Fruit fly (Drosophila melanogaster) whole organism, prepupa: Measurements from ENCODE around the gene CG42749.

Source experiments
- CG10631 ChIP-seq: fragments of 200-800 bp; sonication (Bioruptor generic); optimal IDR thresholded peaks from 2 replicates; lab custom pipeline; 2016; ENCODE audit warnings: missing biosample characterization, missing genetic modification characterization
- CG11762 ChIP-seq: fragments of 200-800 bp; sonication (Bioruptor generic); optimal IDR thresholded peaks from 3 replicates; lab custom pipeline; 2016; ENCODE audit warnings: missing biosample characterization, missing genetic modification characterization; ENCODE audit not compliant: insufficient read depth
- CG11902 ChIP-seq: fragments of 200-800 bp; sonication (Bioruptor generic); optimal IDR thresholded peaks from 3 replicates; lab custom pipeline; 2016; ENCODE audit warnings: missing biosample characterization, missing genetic modification characterization
- CG15336 ChIP-seq: fragments of 200-800 bp; sonication (Bioruptor generic); IDR thresholded peaks from 2 replicates; pipeline ENCODE4 v1.3.6; 2022; ENCODE audit warnings: missing biosample characterization, missing genetic modification characterization
- CG1621 ChIP-seq: fragments of 200-800 bp; sonication (Bioruptor generic); optimal IDR thresholded peaks from 3 replicates; lab custom pipeline; 2018; ENCODE audit warnings: missing biosample characterization, mild to moderate bottlenecking, missing genetic modification characterization
- CG3032 ChIP-seq: fragments of 200-800 bp; optimal IDR thresholded peaks from 2 replicates; lab custom pipeline; 2019; ENCODE audit warnings: missing biosample characterization, mild to moderate bottlenecking, missing genetic modification characterization, moderate library complexity
- CG32006 ChIP-seq: fragments of 200-800 bp; sonication (Bioruptor generic); optimal IDR thresholded peaks from 3 replicates; lab custom pipeline; 2017; ENCODE audit warnings: missing biosample characterization, mild to moderate bottlenecking, missing genetic modification characterization
- CG3919 ChIP-seq: fragments of 200-800 bp; sonication (Bioruptor generic); optimal IDR thresholded peaks from 3 replicates; lab custom pipeline; 2016; ENCODE audit warnings: missing biosample characterization, missing genetic modification characterization
- CG6163 ChIP-seq: fragments of 200-800 bp; sonication (Bioruptor generic); IDR thresholded peaks from 3 replicates; pipeline ENCODE4 v1.3.6; 2022; ENCODE audit warnings: missing biosample characterization, missing genetic modification characterization
- CG6276 ChIP-seq: fragments of 200-800 bp; sonication (Bioruptor generic); optimal IDR thresholded peaks from 2 replicates; lab custom pipeline; 2017; ENCODE audit warnings: missing biosample characterization, mild to moderate bottlenecking, missing genetic modification characterization
- CG6792 ChIP-seq: fragments of 200-800 bp; sonication (Bioruptor generic); optimal IDR thresholded peaks from 3 replicates; lab custom pipeline; 2016; ENCODE audit warnings: missing biosample characterization, missing genetic modification characterization
- CG6808 ChIP-seq: fragments of 200-800 bp; sonication (Bioruptor generic); optimal IDR thresholded peaks from 3 replicates; lab custom pipeline; 2017; ENCODE audit warnings: missing biosample characterization, missing genetic modification characterization, mild to moderate bottlenecking, moderate library complexity, missing genetic modification reagents
- CG9139 ChIP-seq: fragments of 200-800 bp; sonication (Bioruptor generic); optimal IDR thresholded peaks from 3 replicates; lab custom pipeline; 2017; ENCODE audit warnings: missing biosample characterization, mild to moderate bottlenecking, missing genetic modification characterization
- Eip78C ChIP-seq: fragments of 200-800 bp; sonication (Bioruptor generic); peaks from one replicate; lab custom pipeline; 2016; ENCODE audit warnings: missing biosample characterization, missing genetic modification characterization
- Eip93F ChIP-seq: fragments of 200-800 bp; sonication (Bioruptor generic); optimal IDR thresholded peaks from 2 replicates; lab custom pipeline; 2016; ENCODE audit warnings: missing biosample characterization, mild to moderate bottlenecking, missing genetic modification characterization
- Ets21C ChIP-seq: fragments of 200-800 bp; sonication (Bioruptor generic); optimal IDR thresholded peaks from 3 replicates; lab custom pipeline; 2016; ENCODE audit warnings: missing biosample characterization, missing genetic modification characterization
- Ets96B ChIP-seq: fragments of 200-800 bp; optimal IDR thresholded peaks from 2 replicates; lab custom pipeline; 2019; ENCODE audit warnings: missing biosample characterization, mild to moderate bottlenecking, missing genetic modification characterization, moderate library complexity
- Hr38 ChIP-seq: sonication (Bioruptor generic); optimal IDR thresholded peaks from 2 replicates; lab custom pipeline; 2016; ENCODE audit warnings: missing biosample characterization, missing genetic modification characterization
- Hr39 ChIP-seq: fragments of 200-800 bp; sonication (Bioruptor generic); optimal IDR thresholded peaks from 2 replicates; lab custom pipeline; 2016; ENCODE audit warnings: missing biosample characterization, missing genetic modification characterization
- Lpt ChIP-seq: fragments of 200-800 bp; sonication (Bioruptor generic); optimal IDR thresholded peaks from 3 replicates; lab custom pipeline; 2016; ENCODE audit warnings: missing biosample characterization, missing genetic modification characterization
- Met ChIP-seq: fragments of 200-800 bp; sonication (Bioruptor generic); optimal IDR thresholded peaks from 3 replicates; lab custom pipeline; 2016; ENCODE audit warnings: missing biosample characterization, missing genetic modification characterization
- Smox ChIP-seq: fragments of 200-800 bp; sonication (Bioruptor generic); optimal IDR thresholded peaks from 3 replicates; lab custom pipeline; 2016; ENCODE audit warnings: missing biosample characterization, missing genetic modification characterization
- Sox102F ChIP-seq: fragments of 200-800 bp; sonication (Bioruptor generic); optimal IDR thresholded peaks from 2 replicates; lab custom pipeline; 2016; ENCODE audit warnings: missing biosample characterization, mild to moderate bottlenecking, missing genetic modification characterization
- Sox14 ChIP-seq: fragments of 200-800 bp; sonication (Bioruptor generic); optimal IDR thresholded peaks from 3 replicates; lab custom pipeline; 2016; ENCODE audit warnings: missing biosample characterization, missing genetic modification characterization
- achi ChIP-seq: fragments of 200-800 bp; sonication (Bioruptor generic); optimal IDR thresholded peaks from 3 replicates; lab custom pipeline; 2016; ENCODE audit warnings: missing biosample characterization, missing genetic modification characterization
- cyc ChIP-seq: fragments of 200-800 bp; sonication (Bioruptor generic); optimal IDR thresholded peaks from 3 replicates; lab custom pipeline; 2016; ENCODE audit warnings: missing biosample characterization, missing genetic modification characterization
- dac ChIP-seq: fragments of 200-800 bp; sonication (Bioruptor generic); optimal IDR thresholded peaks from 2 replicates; lab custom pipeline; 2017; ENCODE audit warnings: missing biosample characterization, mild to moderate bottlenecking, missing genetic modification characterization
- eg ChIP-seq: fragments of 200-800 bp; sonication (Bioruptor generic); IDR thresholded peaks from 3 replicates; pipeline ENCODE4 v1.3.6; 2022; ENCODE audit warnings: missing biosample characterization, missing genetic modification characterization
- esn ChIP-seq: fragments of 200-800 bp; sonication (Bioruptor generic); optimal IDR thresholded peaks from 2 replicates; lab custom pipeline; 2016; ENCODE audit warnings: missing biosample characterization, mild to moderate bottlenecking, missing genetic modification characterization, moderate library complexity
- fd59A ChIP-seq: fragments of 200-800 bp; sonication (Bioruptor generic); optimal IDR thresholded peaks from 2 replicates; lab custom pipeline; 2017; ENCODE audit warnings: missing biosample characterization, mild to moderate bottlenecking, missing genetic modification characterization, missing genetic modification reagents
- lz ChIP-seq: fragments of 200-800 bp; sonication (Bioruptor generic); optimal IDR thresholded peaks from 3 replicates; lab custom pipeline; 2016; ENCODE audit warnings: missing biosample characterization, missing genetic modification characterization
- net ChIP-seq: fragments of 200-800 bp; sonication (Bioruptor generic); optimal IDR thresholded peaks from 3 replicates; lab custom pipeline; 2016; ENCODE audit warnings: missing biosample characterization, missing genetic modification characterization
- pdm3 ChIP-seq: fragments of 200-800 bp; sonication (Bioruptor generic); optimal IDR thresholded peaks from 3 replicates; lab custom pipeline; 2016; ENCODE audit warnings: missing biosample characterization, missing genetic modification characterization
- salr ChIP-seq, 2 experiments: fragments of 200-800 bp; sonication (Bioruptor generic); optimal IDR thresholded peaks; 3 replicates each; lab custom pipeline; 2016 to 2018; ENCODE audit warnings: missing biosample characterization in 2 of 2, missing genetic modification characterization in 2 of 2, mild to moderate bottlenecking in 1 of 2
- spab ChIP-seq: fragments of 200-800 bp; sonication (Bioruptor generic); optimal IDR thresholded peaks from 2 replicates; lab custom pipeline; 2017; ENCODE audit warnings: missing biosample characterization, mild to moderate bottlenecking, missing genetic modification characterization, missing genetic modification reagents
- svp ChIP-seq: fragments of 200-800 bp; sonication (Bioruptor generic); peaks from one replicate; lab custom pipeline; 2016; ENCODE audit warnings: missing biosample characterization, missing genetic modification characterization
- topi ChIP-seq: fragments of 200-800 bp; sonication (Bioruptor generic); optimal IDR thresholded peaks from 3 replicates; lab custom pipeline; 2016; ENCODE audit warnings: missing biosample characterization, missing genetic modification characterization
- vri ChIP-seq: fragments of 200-800 bp; sonication (Bioruptor generic); optimal IDR thresholded peaks from 3 replicates; lab custom pipeline; 2016; ENCODE audit warnings: missing biosample characterization, mild to moderate bottlenecking, missing genetic modification characterization

Gene CG42749

dm6 chrX:5295766-5296165 is at the start of gene CG42749:
TSS of gene CG42749 (plus strand) at chrX:5296066.
- TF ChIP-seq net (GFP tag; lab: Kevin White, UChicago) (no peak), Sox14 (GFP tag; lab: Kevin White, UChicago) (no peak), CG6276 (GFP tag; lab: Kevin White, UChicago) (no peak), CG3919 (GFP tag; lab: Kevin White, UChicago) (no peak), CG11762 (no peak), Lpt (GFP tag; lab: Kevin White, UChicago) (no peak), Smox (GFP tag; lab: Kevin White, UChicago) (no peak), Hr38 (GFP tag; lab: Kevin White, UChicago) (no peak), CG11902 (GFP tag; lab: Kevin White, UChicago) (no peak), lz (GFP tag; lab: Kevin White, UChicago) (no peak), achi (GFP tag; lab: Kevin White, UChicago) (no peak), CG6808 (no peak), esn (GFP tag; lab: Kevin White, UChicago) (no peak), topi (no peak), fd59A (GFP tag; lab: Kevin White, UChicago) (no peak)

DNA sequence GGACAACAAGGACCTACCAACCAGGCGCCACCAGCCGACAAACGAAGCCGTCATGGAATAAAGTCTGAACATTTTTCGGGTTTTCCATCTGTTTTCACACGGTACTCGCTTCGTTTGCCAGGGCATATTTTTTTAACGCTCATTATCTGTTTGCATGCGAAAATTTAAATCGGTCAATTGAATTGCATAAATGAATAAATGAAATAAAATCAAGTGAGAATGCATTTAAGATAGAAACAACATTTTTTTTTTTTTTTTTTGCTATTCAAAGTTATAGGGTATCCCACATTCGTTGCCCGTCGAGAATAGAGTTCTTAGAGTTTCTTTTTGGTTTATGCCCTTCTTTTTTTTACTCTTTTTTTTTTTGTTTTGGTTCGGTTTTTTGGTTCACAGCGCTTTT is 10.0 kb upstream of the CG42749 start:
- TF ChIP-seq svp (GFP tag; lab: Kevin White, UChicago), result peak; percentile 36
- no peak for TF ChIP-seq CG10631

DNA sequence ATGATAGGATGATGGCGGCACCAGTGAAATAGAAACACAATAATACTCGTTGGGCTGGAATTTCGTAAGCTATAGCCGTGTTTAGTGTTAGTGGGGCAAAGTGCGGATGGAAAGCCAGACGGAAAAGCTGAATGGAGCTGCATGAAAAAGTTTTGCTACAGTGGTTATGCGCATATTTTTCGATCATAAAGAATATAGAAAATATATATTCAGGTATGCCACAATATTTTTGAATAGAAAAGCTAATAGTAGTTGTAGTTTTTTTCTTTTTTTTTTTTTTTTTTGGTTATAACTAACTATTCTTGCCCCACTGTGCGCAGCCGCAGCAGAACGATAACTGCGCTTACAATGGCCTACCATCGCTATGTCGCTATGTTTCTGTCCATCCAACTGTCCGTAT is 9.4 kb upstream of the CG42749 start:
- TF ChIP-seq spab (GFP tag; lab: Kevin White, UChicago), result no peak
- TF ChIP-seq vri (GFP tag; lab: Kevin White, UChicago), result no peak
- TF ChIP-seq CG1621 (tag; lab: Kevin White, UChicago), result no peak
- no peak for TF ChIP-seq Sox102F (GFP tag; lab: Kevin White, UChicago)
- TF ChIP-seq CG6163 (GFP tag; lab: Robert Waterston, UW), result no peak
- no peak for TF ChIP-seq Hr38 (GFP tag; lab: Kevin White, UChicago)
- TF ChIP-seq Eip93F, result no peak
- TF ChIP-seq CG3032, result no peak
- no peak for TF ChIP-seq pdm3 (GFP tag; lab: Kevin White, UChicago)
- TF ChIP-seq CG6792 (GFP tag; lab: Kevin White, UChicago), result no peak
- no peak for TF ChIP-seq eg (GFP tag; lab: Robert Waterston, UW)
- TF ChIP-seq dac (GFP tag; lab: Kevin White, UChicago), result no peak

- no peak for TF ChIP-seq Eip78C
- TF ChIP-seq CG11762, result no peak
- TF ChIP-seq Ets21C (GFP tag; lab: Kevin White, UChicago), result no peak
- TF ChIP-seq CG6792 (GFP tag; lab: Kevin White, UChicago), result no peak
- peak; percentile 8 for TF ChIP-seq Hr39 (GFP tag; lab: Kevin White, UChicago)
- no peak for TF ChIP-seq CG6808
- no peak for TF ChIP-seq Met (GFP tag; lab: Kevin White, UChicago)
- TF ChIP-seq CG6163 (GFP tag; lab: Robert Waterston, UW), result no peak
- peak; percentile 9 for TF ChIP-seq cyc (GFP tag; lab: Kevin White, UChicago)
Measured at dm6 chrX:5289692-5290091, 6.2 kb upstream of the CG42749 start.

DNA sequence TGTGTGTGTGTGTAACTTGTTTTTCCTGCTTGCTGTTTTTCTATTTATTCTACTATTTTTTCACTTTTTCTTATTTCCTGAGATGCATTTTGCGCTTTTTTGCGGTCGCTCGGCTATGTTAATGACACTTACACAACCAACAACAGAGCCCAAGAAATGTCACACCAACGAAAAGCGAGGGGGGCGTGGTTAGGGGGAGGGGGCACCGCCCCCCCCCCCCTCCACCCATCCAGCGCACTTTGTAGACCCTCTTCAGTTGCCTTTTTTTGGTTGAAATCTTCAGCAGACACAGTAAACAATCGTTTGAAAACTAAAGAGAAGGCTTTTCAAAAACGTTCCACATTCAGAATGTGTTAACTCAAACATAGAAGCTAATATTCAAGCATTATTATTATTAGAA is 2.7 kb upstream of the CG42749 start:
- TF ChIP-seq CG3032 (no peak), CG15336 (GFP tag; lab: Robert Waterston, UW) (no peak), CG32006 (GFP tag; lab: Kevin White, UChicago) (no peak), Sox14 (GFP tag; lab: Kevin White, UChicago) (no peak), salr (GFP tag; optimal IDR thresholded peaks at IDR 0.05; lab: Kevin White, UChicago) (no peak), Ets96B (tag; lab: Kevin White, UChicago) (no peak), CG3919 (GFP tag; lab: Kevin White, UChicago) (no peak), dac (GFP tag; lab: Kevin White, UChicago) (no peak), CG9139 (no peak), CG11762 (no peak), Eip93F (no peak), CG6276 (GFP tag; lab: Kevin White, UChicago) (no peak)
